Fruit fly (Drosophila melanogaster) whole organism, embryonic: ENCODE results near the gene MSAmiP.
A peak's percentile ranks its signal among the peaks of the same experiment; 100 is the strongest.

Experiments used
- CG10274 ChIP-seq: fragments of 200-800 bp; sonication (Bioruptor generic); optimal IDR thresholded peaks from 3 replicates; lab custom pipeline; 2017; ENCODE audit warnings: missing biosample characterization, mild to moderate bottlenecking, missing genetic modification characterization
- CG10959 ChIP-seq: fragments of 200-800 bp; sonication (Bioruptor generic); IDR thresholded peaks from 2 replicates; pipeline ENCODE4 v1.3.6; 2022; ENCODE audit warnings: missing biosample characterization, missing genetic modification characterization
- CG12104 ChIP-seq: fragments of 200-800 bp; sonication (Bioruptor generic); optimal IDR thresholded peaks from 3 replicates; lab custom pipeline; 2016; ENCODE audit warnings: missing biosample characterization, missing genetic modification characterization
- CG13775 ChIP-seq: fragments of 200-800 bp; sonication (Bioruptor generic); optimal IDR thresholded peaks from 3 replicates; lab custom pipeline; 2017; ENCODE audit warnings: missing biosample characterization, mild to moderate bottlenecking, missing genetic modification characterization
- CG15269 ChIP-seq: fragments of 200-800 bp; sonication (Bioruptor generic); optimal IDR thresholded peaks from 2 replicates; lab custom pipeline; 2018; ENCODE audit warnings: missing biosample characterization, mild to moderate bottlenecking, missing genetic modification characterization, moderate library complexity
- CG15479 ChIP-seq: fragments of 200-800 bp; sonication (Bioruptor generic); optimal IDR thresholded peaks from 3 replicates; lab custom pipeline; 2019; ENCODE audit warnings: missing biosample characterization, mild to moderate bottlenecking, missing genetic modification characterization, moderate library complexity
- CG17829 ChIP-seq: fragments of 200-800 bp; optimal IDR thresholded peaks from 2 replicates; lab custom pipeline; 2019; ENCODE audit warnings: missing biosample characterization, mild to moderate bottlenecking, missing genetic modification characterization, moderate library complexity
- CG1832 ChIP-seq: fragments of 200-800 bp; sonication (Bioruptor generic); optimal IDR thresholded peaks from 2 replicates; lab custom pipeline; 2017; ENCODE audit warnings: missing biosample characterization, mild to moderate bottlenecking, missing genetic modification characterization, inconsistent platforms
- CG18476 ChIP-seq: fragments of 200-800 bp; sonication (Bioruptor generic); optimal IDR thresholded peaks from 2 replicates; lab custom pipeline; 2016; ENCODE audit warnings: missing biosample characterization, mild to moderate bottlenecking, missing genetic modification characterization
- CG30431 ChIP-seq: fragments of 200-800 bp; sonication (Bioruptor generic); optimal IDR thresholded peaks from 2 replicates; lab custom pipeline; 2017; ENCODE audit warnings: missing biosample characterization, missing genetic modification characterization
- CG31388 ChIP-seq: fragments of 200-800 bp; sonication (Bioruptor generic); optimal IDR thresholded peaks from 2 replicates; lab custom pipeline; 2016; ENCODE audit warnings: missing biosample characterization, missing genetic modification characterization
- CG32767 ChIP-seq: fragments of 200-800 bp; sonication (Bioruptor generic); IDR thresholded peaks from 2 replicates; pipeline ENCODE4 v1.3.6; 2022; ENCODE audit warnings: missing biosample characterization, missing genetic modification characterization
- CG7271 ChIP-seq: fragments of 200-800 bp; sonication (Bioruptor generic); optimal IDR thresholded peaks from 2 replicates; lab custom pipeline; 2018; ENCODE audit warnings: missing biosample characterization, mild to moderate bottlenecking, missing genetic modification characterization, moderate library complexity
- CG9215 ChIP-seq: fragments of 200-800 bp; sonication (Bioruptor generic); IDR thresholded peaks from 2 replicates; pipeline ENCODE4 v1.3.6; 2022; ENCODE audit warnings: missing biosample characterization, missing genetic modification characterization
- Deaf1 ChIP-seq: fragments of 200-800 bp; optimal IDR thresholded peaks from 3 replicates; lab custom pipeline; 2019; ENCODE audit warnings: missing biosample characterization, mild to moderate bottlenecking, missing genetic modification characterization, moderate library complexity
- Eip74EF ChIP-seq, 2 experiments: fragments of 200-800 bp in 1 of 2; fragments of >200 bp in 1 of 2; sonication (Bioruptor generic) in 1 of 2; optimal IDR thresholded peaks; 2 replicates each; lab custom pipeline; 2017 to 2019; ENCODE audit warnings: missing biosample characterization in 2 of 2, missing genetic modification characterization in 2 of 2, mild to moderate bottlenecking in 1 of 2, moderate library complexity in 1 of 2
- Hmx ChIP-seq: fragments of 200-800 bp; sonication (Bioruptor generic); optimal IDR thresholded peaks from 2 replicates; lab custom pipeline; 2016; ENCODE audit warnings: missing biosample characterization, missing genetic modification characterization
- Med ChIP-seq: fragments of 200-800 bp; sonication (Bioruptor generic); peaks from one replicate; lab custom pipeline; 2016; ENCODE audit warnings: missing biosample characterization, missing genetic modification characterization, mild to moderate bottlenecking, inconsistent platforms, moderate library complexity
- ab ChIP-seq: fragments of 200-800 bp; sonication (Bioruptor generic); optimal IDR thresholded peaks from 2 replicates; lab custom pipeline; 2016; ENCODE audit warnings: missing biosample characterization, missing genetic modification characterization
- abd-A ChIP-seq: fragments of 200-800 bp; sonication (Bioruptor generic); optimal IDR thresholded peaks from 3 replicates; lab custom pipeline; 2019; ENCODE audit warnings: missing biosample characterization, mild to moderate bottlenecking, missing genetic modification characterization, moderate library complexity
- ac ChIP-seq: fragments of 200-800 bp; sonication (Bioruptor generic); optimal IDR thresholded peaks from 3 replicates; lab custom pipeline; 2017; ENCODE audit warnings: missing biosample characterization, mild to moderate bottlenecking, missing genetic modification characterization
- btn ChIP-seq: fragments of 200-800 bp; sonication (Bioruptor generic); optimal IDR thresholded peaks from 2 replicates; lab custom pipeline; 2016; ENCODE audit warnings: missing biosample characterization, missing genetic modification characterization
- cas ChIP-seq: fragments of 200-800 bp; sonication (Bioruptor generic); IDR thresholded peaks from 2 replicates; pipeline ENCODE4 v1.3.6; 2022; ENCODE audit warnings: missing biosample characterization, missing genetic modification characterization
- cato ChIP-seq: fragments of 200-800 bp; sonication (Bioruptor generic); optimal IDR thresholded peaks from 2 replicates; lab custom pipeline; 2016; ENCODE audit warnings: missing biosample characterization, missing genetic modification characterization, borderline replicate concordance
- chn ChIP-seq: fragments of 200-800 bp; sonication (Bioruptor generic); optimal IDR thresholded peaks from 2 replicates; lab custom pipeline; 2016; ENCODE audit warnings: missing biosample characterization, missing genetic modification characterization
- exex ChIP-seq: fragments of 200-800 bp; sonication (Bioruptor generic); optimal IDR thresholded peaks from 4 replicates; lab custom pipeline; 2018; ENCODE audit warnings: missing biosample characterization, mild to moderate bottlenecking, missing genetic modification characterization, moderate library complexity
- fd3F ChIP-seq: fragments of 200-800 bp; sonication (Bioruptor generic); optimal IDR thresholded peaks from 2 replicates; lab custom pipeline; 2018; ENCODE audit warnings: missing biosample characterization, mild to moderate bottlenecking, missing genetic modification characterization, moderate library complexity
- fd96Cb ChIP-seq: fragments of 200-800 bp; sonication (Bioruptor generic); optimal IDR thresholded peaks from 2 replicates; lab custom pipeline; 2018; ENCODE audit warnings: missing biosample characterization, mild to moderate bottlenecking, missing genetic modification characterization, moderate library complexity
- fru ChIP-seq: fragments of >200 bp; optimal IDR thresholded peaks from 2 replicates; lab custom pipeline; 2017
- hbn ChIP-seq: fragments of 200-800 bp; sonication (Bioruptor generic); IDR thresholded peaks from 2 replicates; pipeline ENCODE4 v1.3.6; 2022; ENCODE audit warnings: missing biosample characterization, missing genetic modification characterization; ENCODE audit not compliant: partially characterized antibody
- lab ChIP-seq: fragments of 200-800 bp; sonication (Bioruptor generic); optimal IDR thresholded peaks from 3 replicates; lab custom pipeline; 2017; ENCODE audit warnings: missing biosample characterization, missing genetic modification characterization, mild to moderate bottlenecking, moderate library complexity, missing genetic modification reagents
- lilli ChIP-seq: fragments of 200-800 bp; sonication (Bioruptor generic); optimal IDR thresholded peaks from 3 replicates; lab custom pipeline; 2016; ENCODE audit warnings: missing biosample characterization, missing genetic modification characterization
- mld ChIP-seq: fragments of 200-800 bp; sonication (Bioruptor generic); IDR thresholded peaks from 3 replicates; pipeline ENCODE4 v1.3.6; 2022; ENCODE audit warnings: missing biosample characterization, missing genetic modification characterization; ENCODE audit not compliant: partially characterized antibody
- nerfin-1 ChIP-seq: fragments of 200-800 bp; sonication (Bioruptor generic); optimal IDR thresholded peaks from 3 replicates; lab custom pipeline; 2019; ENCODE audit warnings: missing biosample characterization, mild to moderate bottlenecking, missing genetic modification characterization, moderate library complexity
- peb ChIP-seq: fragments of 200-800 bp; sonication (Bioruptor generic); IDR thresholded peaks from 2 replicates; pipeline ENCODE4 v1.3.6; 2022; ENCODE audit warnings: missing biosample characterization, missing genetic modification characterization
- schlank ChIP-seq: fragments of 200-800 bp; sonication (Bioruptor generic); optimal IDR thresholded peaks from 2 replicates; lab custom pipeline; 2018; ENCODE audit warnings: missing biosample characterization, mild to moderate bottlenecking, missing genetic modification characterization
- sens ChIP-seq: fragments of 200-800 bp; sonication (Bioruptor generic); peaks from one replicate; lab custom pipeline; 2016; ENCODE audit warnings: missing biosample characterization, missing genetic modification characterization
- unpg ChIP-seq: fragments of 200-800 bp; sonication (Bioruptor generic); optimal IDR thresholded peaks from 3 replicates; lab custom pipeline; 2018; ENCODE audit warnings: missing biosample characterization, mild to moderate bottlenecking, missing genetic modification characterization, moderate library complexity
- zen ChIP-seq: fragments of 200-800 bp; sonication (Bioruptor generic); optimal IDR thresholded peaks from 3 replicates; lab custom pipeline; 2018; ENCODE audit warnings: missing biosample characterization, mild to moderate bottlenecking, missing genetic modification characterization, moderate library complexity
- zfh1 ChIP-seq: fragments of 200-800 bp; sonication (Bioruptor generic); IDR thresholded peaks from 3 replicates; pipeline ENCODE4 v1.3.6; 2022; ENCODE audit warnings: missing biosample characterization, missing genetic modification characterization

The MSAmiP gene

dm6 chr3R:16857029-16858027 is 38.8 kb downstream of the MSAmiP start (continued):
- TF ChIP-seq CG32767 = peak; percentile 59; the same call in 1 of the 2 replicates
- TF ChIP-seq ab = no peak
- no peak for TF ChIP-seq CG30431
- TF ChIP-seq lab (GFP tag; lab: Kevin White, UChicago) = no peak
- no peak for TF ChIP-seq peb (GFP tag; lab: Robert Waterston, UW)
- no peak for TF ChIP-seq schlank (tag; lab: Kevin White, UChicago)
- no peak for TF ChIP-seq CG18476 (GFP tag; lab: Kevin White, UChicago)
- TF ChIP-seq CG10274 = no peak
- no peak for TF ChIP-seq ac (GFP tag; lab: Kevin White, UChicago)
- TF ChIP-seq CG13775 = no peak
- TF ChIP-seq CG12104 (GFP tag; lab: Kevin White, UChicago) = no peak
- peak; percentile 18 for TF ChIP-seq fd96Cb (tag; lab: Kevin White, UChicago)
- TF ChIP-seq exex (tag; lab: Kevin White, UChicago) = no peak
- TF ChIP-seq chn = no peak
- TF ChIP-seq btn (GFP tag; lab: Kevin White, UChicago) = no peak
- peak; percentile 4 for TF ChIP-seq unpg (GFP tag; lab: Kevin White, UChicago)
- TF ChIP-seq CG15269 (tag; lab: Kevin White, UChicago) = peak; percentile 16
- TF ChIP-seq lilli (GFP tag; lab: Kevin White, UChicago) = no peak
- TF ChIP-seq hbn = no peak
- no peak for TF ChIP-seq cato
- TF ChIP-seq Eip74EF (GFP tag; optimal IDR thresholded peaks at IDR 0.05; lab: Kevin White, UChicago) = no peak
- TF ChIP-seq cas (GFP tag; lab: Robert Waterston, UW) = no peak
- no peak for TF ChIP-seq fd3F
- no peak for TF ChIP-seq Hmx (GFP tag; lab: Kevin White, UChicago)
- peak; percentile 32 for TF ChIP-seq CG17829 (tag; lab: Kevin White, UChicago)

DNA sequence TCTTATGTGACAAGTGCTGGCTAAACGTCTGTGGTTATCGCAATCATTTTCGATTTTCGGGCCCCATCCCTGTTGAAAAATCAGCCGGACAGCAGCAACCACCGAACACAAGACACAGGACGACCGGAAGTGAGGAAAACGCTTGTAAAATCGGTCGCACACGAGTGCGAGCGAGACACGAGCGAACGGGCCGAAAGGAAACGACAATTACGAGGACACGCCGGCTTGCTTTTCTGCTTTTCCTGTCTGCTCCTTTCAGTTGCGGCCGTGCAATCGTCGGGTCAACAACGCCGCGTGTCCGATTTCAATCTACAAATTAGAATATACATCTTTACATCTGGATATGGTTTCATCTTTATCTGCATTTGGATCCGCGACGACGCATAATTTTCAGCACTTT is 40.2 kb downstream of the MSAmiP start:
- peak; percentile 84 for TF ChIP-seq Deaf1 (tag; lab: Kevin White, UChicago)
- TF ChIP-seq Med (GFP tag; lab: Kevin White, UChicago) = peak; percentile 39
- no peak for TF ChIP-seq CG9215 (GFP tag; lab: Robert Waterston, UW)
- TF ChIP-seq mld (GFP tag; lab: Robert Waterston, UW) = no peak
- peak; percentile 62 for TF ChIP-seq CG7271 (tag; lab: Kevin White, UChicago)
- peak; percentile 59 for TF ChIP-seq CG15479 (GFP tag; lab: Kevin White, UChicago)
- 0 out of 3 replicates have a peak, but pooled peaks have one; percentile 15 for TF ChIP-seq zfh1 (GFP tag; lab: Robert Waterston, UW)
- TF ChIP-seq CG1832 (GFP tag; lab: Kevin White, UChicago) = peak; percentile 6
- TF ChIP-seq sens (GFP tag; lab: Kevin White, UChicago) = peak; percentile 43
- no peak for TF ChIP-seq fru (lab: Kevin White, UChicago)
- TF ChIP-seq zen (tag; lab: Kevin White, UChicago) = peak; percentile 29

- TF ChIP-seq nerfin-1 (tag; lab: Kevin White, UChicago) = peak; percentile 75
- no peak for TF ChIP-seq CG31388 (GFP tag; lab: Kevin White, UChicago)
- TF ChIP-seq abd-A (tag; lab: Kevin White, UChicago) = peak; percentile 58
- TF ChIP-seq CG9215 (GFP tag; lab: Robert Waterston, UW) = 0 out of 2 replicates have a peak, but pooled peaks have one; percentile 18
- TF ChIP-seq CG10959 (GFP tag; lab: Robert Waterston, UW) = 0 out of 2 replicates have a peak, but pooled peaks have one; percentile 10
Observed at dm6 chr3R:16854505-16854904, 41.6 kb downstream of the MSAmiP start.
